Fruit fly (Drosophila melanogaster) whole organism, embryonic: ENCODE measurements around the gene CG34258.
A peak's percentile ranks its signal among the peaks of the same experiment; 100 is the strongest.

Experiments
- ATbp ChIP-seq: fragments of 200-800 bp; sonication (Bioruptor generic); optimal IDR thresholded peaks from 2 replicates; lab custom pipeline; 2017; ENCODE audit warnings: missing biosample characterization, mild to moderate bottlenecking, missing genetic modification characterization, missing genetic modification reagents
- BtbVII ChIP-seq: fragments of 200-800 bp; sonication (Bioruptor generic); optimal IDR thresholded peaks from 3 replicates; lab custom pipeline; 2017; ENCODE audit warnings: missing biosample characterization, mild to moderate bottlenecking, missing genetic modification characterization
- CG10979 ChIP-seq: fragments of 200-800 bp; sonication (Bioruptor generic); optimal IDR thresholded peaks from 2 replicates; lab custom pipeline; 2018; ENCODE audit warnings: missing biosample characterization, mild to moderate bottlenecking, missing genetic modification characterization, moderate library complexity
- CG13123 ChIP-seq: fragments of 200-800 bp; sonication (Bioruptor generic); optimal IDR thresholded peaks from 2 replicates; lab custom pipeline; 2016; ENCODE audit warnings: missing biosample characterization, missing genetic modification characterization
- CG13775 ChIP-seq: fragments of 200-800 bp; sonication (Bioruptor generic); optimal IDR thresholded peaks from 3 replicates; lab custom pipeline; 2017; ENCODE audit warnings: missing biosample characterization, mild to moderate bottlenecking, missing genetic modification characterization
- CG14667 ChIP-seq: fragments of 200-800 bp; sonication (Bioruptor generic); IDR thresholded peaks from 2 replicates; pipeline ENCODE4 v1.3.6; 2022; ENCODE audit warnings: missing biosample characterization, missing genetic modification characterization
- CG1603 ChIP-seq: fragments of 200-800 bp; sonication (Bioruptor generic); optimal IDR thresholded peaks from 2 replicates; lab custom pipeline; 2019; ENCODE audit warnings: missing biosample characterization, mild to moderate bottlenecking, missing genetic modification characterization, moderate library complexity
- CG3726 ChIP-seq: fragments of 200-800 bp; sonication (Bioruptor generic); IDR thresholded peaks from 3 replicates; pipeline ENCODE4, ENCODE4 v1.3.6; 2022; ENCODE audit warnings: missing biosample characterization, missing genetic modification characterization
- CG4282 ChIP-seq: fragments of 200-800 bp; sonication (Bioruptor generic); optimal IDR thresholded peaks from 2 replicates; lab custom pipeline; 2016; ENCODE audit warnings: missing biosample characterization, missing genetic modification characterization
- CG4854 ChIP-seq: fragments of 200-800 bp; sonication (Bioruptor generic); optimal IDR thresholded peaks from 2 replicates; lab custom pipeline; 2016; ENCODE audit warnings: missing biosample characterization, missing genetic modification characterization, inconsistent platforms
- CG6272 ChIP-seq: fragments of 200-800 bp; sonication (Bioruptor generic); IDR thresholded peaks from 2 replicates; pipeline ENCODE4 v1.3.6; 2022; ENCODE audit warnings: missing biosample characterization, missing genetic modification characterization
- CG6683 ChIP-seq: fragments of 200-800 bp; sonication (Bioruptor generic); optimal IDR thresholded peaks from 2 replicates; lab custom pipeline; 2017; ENCODE audit warnings: missing biosample characterization, mild to moderate bottlenecking, missing genetic modification characterization, missing genetic modification reagents
- CG6791 ChIP-seq: fragments of 200-800 bp; sonication (Bioruptor generic); IDR thresholded peaks from 3 replicates; pipeline ENCODE4 v1.3.6; 2022; ENCODE audit warnings: missing biosample characterization, missing genetic modification characterization; ENCODE audit not compliant: partially characterized antibody
- CG7372 ChIP-seq: fragments of 200-800 bp; sonication (Bioruptor generic); IDR thresholded peaks from 2 replicates; pipeline ENCODE4 v1.3.6; 2022; ENCODE audit warnings: missing biosample characterization, missing genetic modification characterization
- CG9609 ChIP-seq: fragments of 200-800 bp; sonication (Bioruptor generic); optimal IDR thresholded peaks from 3 replicates; lab custom pipeline; 2016; ENCODE audit warnings: missing biosample characterization, missing genetic modification characterization
- CG9797 ChIP-seq: fragments of 200-800 bp; sonication (Bioruptor generic); optimal IDR thresholded peaks from 3 replicates; lab custom pipeline; 2018; ENCODE audit warnings: missing biosample characterization, mild to moderate bottlenecking, missing genetic modification characterization
- CHES-1-like ChIP-seq: fragments of 200-800 bp; sonication (Bioruptor generic); optimal IDR thresholded peaks from 2 replicates; lab custom pipeline; 2016; ENCODE audit warnings: missing biosample characterization, missing genetic modification characterization
- CoRest ChIP-seq: fragments of 200-800 bp; sonication (Bioruptor generic); optimal IDR thresholded peaks from 3 replicates; lab custom pipeline; 2018; ENCODE audit warnings: missing biosample characterization, mild to moderate bottlenecking, missing genetic modification characterization, moderate library complexity
- Dip3 ChIP-seq: fragments of 200-800 bp; sonication (Bioruptor generic); optimal IDR thresholded peaks from 3 replicates; lab custom pipeline; 2016; ENCODE audit warnings: missing biosample characterization, missing genetic modification characterization
- Dp ChIP-seq: fragments of 200-800 bp; sonication (Bioruptor generic); optimal IDR thresholded peaks from 2 replicates; lab custom pipeline; 2018; ENCODE audit warnings: missing biosample characterization, mild to moderate bottlenecking, missing genetic modification characterization, moderate library complexity
- E2f1 ChIP-seq: fragments of 200-800 bp; sonication (Bioruptor generic); IDR thresholded peaks from 2 replicates; pipeline ENCODE4 v1.3.6; 2022; ENCODE audit warnings: missing biosample characterization, missing genetic modification characterization
- HLH3B ChIP-seq: fragments of 200-800 bp; sonication (Bioruptor generic); IDR thresholded peaks from 2 replicates; pipeline ENCODE4 v1.3.6; 2022; ENCODE audit warnings: missing biosample characterization, missing genetic modification characterization
- Hey ChIP-seq: fragments of 200-800 bp; sonication (Bioruptor generic); optimal IDR thresholded peaks from 3 replicates; lab custom pipeline; 2018; ENCODE audit warnings: missing biosample characterization, mild to moderate bottlenecking, missing genetic modification characterization
- HmgZ ChIP-seq: fragments of 200-800 bp; sonication (Bioruptor generic); optimal IDR thresholded peaks from 2 replicates; lab custom pipeline; 2018; ENCODE audit warnings: missing biosample characterization, mild to moderate bottlenecking, missing genetic modification characterization
- Hmx ChIP-seq: fragments of 200-800 bp; sonication (Bioruptor generic); optimal IDR thresholded peaks from 2 replicates; lab custom pipeline; 2016; ENCODE audit warnings: missing biosample characterization, missing genetic modification characterization
- Hr39 ChIP-seq: fragments of >200 bp; optimal IDR thresholded peaks from 2 replicates; lab custom pipeline; 2017
- Kr ChIP-seq: fragments of 200-800 bp; sonication (Bioruptor generic); optimal IDR thresholded peaks from 2 replicates; lab custom pipeline; 2017; ENCODE audit warnings: missing biosample characterization, mild to moderate bottlenecking, missing genetic modification characterization
- NFAT ChIP-seq: fragments of 200-800 bp; sonication (Bioruptor generic); IDR thresholded peaks from 2 replicates; pipeline ENCODE4 v1.3.6; 2022; ENCODE audit warnings: missing biosample characterization, missing genetic modification characterization
- Ptx1 ChIP-seq: fragments of 200-800 bp; sonication (Bioruptor generic); IDR thresholded peaks from 2 replicates; pipeline ENCODE4 v1.3.6; 2022; ENCODE audit warnings: missing biosample characterization, missing genetic modification characterization
- Sox102F ChIP-seq: fragments of 200-800 bp; sonication (Bioruptor generic); optimal IDR thresholded peaks from 2 replicates; lab custom pipeline; 2018; ENCODE audit warnings: missing biosample characterization, mild to moderate bottlenecking, missing genetic modification characterization, moderate library complexity
- Sry-β ChIP-seq: fragments of 200-800 bp; sonication (Bioruptor generic); optimal IDR thresholded peaks from 2 replicates; lab custom pipeline; 2018; ENCODE audit warnings: missing biosample characterization, mild to moderate bottlenecking, missing genetic modification characterization, moderate library complexity
- Stat92E ChIP-seq, 3 experiments: fragments of >200 bp in 2 of 3; fragments of 200-800 bp in 1 of 3; sonication (Bioruptor generic) in 1 of 3; optimal IDR thresholded peaks; 2 replicates each; lab custom pipeline; 2017 to 2019; ENCODE audit warnings: missing biosample characterization in 3 of 3, missing genetic modification characterization in 3 of 3, mild to moderate bottlenecking in 1 of 3, moderate library complexity in 1 of 3
- TFAM ChIP-seq: fragments of 200-800 bp; sonication (Bioruptor generic); optimal IDR thresholded peaks from 2 replicates; lab custom pipeline; 2017; ENCODE audit warnings: missing biosample characterization, missing genetic modification characterization, inconsistent platforms
- YL-1 ChIP-seq: fragments of 200-800 bp; sonication (Bioruptor generic); optimal IDR thresholded peaks from 3 replicates; lab custom pipeline; 2017; ENCODE audit warnings: missing biosample characterization, mild to moderate bottlenecking, missing genetic modification characterization
- bowl ChIP-seq: fragments of 200-800 bp; sonication (Bioruptor generic); IDR thresholded peaks from 2 replicates; pipeline ENCODE4 v1.3.6; 2022; ENCODE audit warnings: missing biosample characterization, missing genetic modification characterization
- chinmo ChIP-seq: fragments of 200-800 bp; sonication (Bioruptor generic); IDR thresholded peaks from 4 replicates; pipeline ENCODE4 v1.3.6; 2022; ENCODE audit warnings: missing biosample characterization, missing genetic modification characterization; ENCODE audit not compliant: partially characterized antibody
- cwo ChIP-seq: fragments of 200-800 bp; sonication (Bioruptor generic); optimal IDR thresholded peaks from 3 replicates; lab custom pipeline; 2017; ENCODE audit warnings: missing biosample characterization, missing genetic modification characterization, mild to moderate bottlenecking, moderate library complexity, missing genetic modification reagents
- emc ChIP-seq: fragments of 200-800 bp; sonication (Bioruptor generic); optimal IDR thresholded peaks from 2 replicates; lab custom pipeline; 2016; ENCODE audit warnings: missing biosample characterization, missing genetic modification characterization
- eve ChIP-seq, 2 experiments: fragments of >200 bp; optimal IDR thresholded peaks; 2 replicates each; lab custom pipeline; 2017; ENCODE audit warnings: missing biosample characterization in 2 of 2, missing genetic modification characterization in 2 of 2
- fd102C ChIP-seq: fragments of 200-800 bp; sonication (Bioruptor generic); optimal IDR thresholded peaks from 2 replicates; lab custom pipeline; 2018; ENCODE audit warnings: missing biosample characterization, mild to moderate bottlenecking, missing genetic modification characterization, moderate library complexity
- fd64A ChIP-seq: fragments of 200-800 bp; sonication (Bioruptor generic); optimal IDR thresholded peaks from 3 replicates; lab custom pipeline; 2018; ENCODE audit warnings: missing biosample characterization, mild to moderate bottlenecking, missing genetic modification characterization
- insv ChIP-seq, 2 experiments: fragments of 200-800 bp; sonication (Bioruptor generic); optimal IDR thresholded peaks; 3 replicates each; lab custom pipeline; 2016 to 2018; ENCODE audit warnings: missing biosample characterization in 2 of 2, missing genetic modification characterization in 2 of 2
- jing ChIP-seq: fragments of 200-800 bp; sonication (Bioruptor generic); optimal IDR thresholded peaks from 2 replicates; lab custom pipeline; 2018; ENCODE audit warnings: missing biosample characterization, mild to moderate bottlenecking, missing genetic modification characterization
- nau ChIP-seq: fragments of 200-800 bp; sonication (Bioruptor generic); optimal IDR thresholded peaks from 3 replicates; lab custom pipeline; 2017; ENCODE audit warnings: missing biosample characterization, mild to moderate bottlenecking, missing genetic modification characterization, missing genetic modification reagents
- oc ChIP-seq: fragments of 200-800 bp; sonication (Bioruptor generic); optimal IDR thresholded peaks from 2 replicates; lab custom pipeline; 2018; ENCODE audit warnings: missing biosample characterization, mild to moderate bottlenecking, missing genetic modification characterization, moderate library complexity
- ro ChIP-seq: fragments of 200-800 bp; sonication (Bioruptor generic); IDR thresholded peaks from 2 replicates; pipeline ENCODE4 v1.3.6; 2022; ENCODE audit warnings: missing biosample characterization, missing genetic modification characterization
- slp2 ChIP-seq: fragments of 200-800 bp; sonication (Bioruptor generic); optimal IDR thresholded peaks from 2 replicates; lab custom pipeline; 2016; ENCODE audit warnings: missing biosample characterization, missing genetic modification characterization
- stwl ChIP-seq: fragments of 200-800 bp; sonication (Bioruptor generic); optimal IDR thresholded peaks from 3 replicates; lab custom pipeline; 2018; ENCODE audit warnings: missing biosample characterization, mild to moderate bottlenecking, missing genetic modification characterization, moderate library complexity
- tgo ChIP-seq: fragments of 200-800 bp; sonication (Bioruptor generic); IDR thresholded peaks from 3 replicates; pipeline ENCODE4 v1.3.6; 2022; ENCODE audit warnings: missing biosample characterization, missing genetic modification characterization
- unc-4 ChIP-seq: fragments of 200-800 bp; sonication (Bioruptor generic); IDR thresholded peaks from 2 replicates; pipeline ENCODE4 v1.3.6; 2022; ENCODE audit warnings: missing biosample characterization, missing genetic modification characterization; ENCODE audit not compliant: partially characterized antibody
- usp ChIP-seq: fragments of >200 bp; optimal IDR thresholded peaks from 2 replicates; lab custom pipeline; 2017; ENCODE audit warnings: missing biosample characterization, missing genetic modification characterization

Gene CG34258

dm6 chr3L:19991714-19992231 lies 40.0 kb upstream of the CG34258 start, which contains the start of the genes CG7646 and Nca (continued):
- TF ChIP-seq CG4854 (GFP tag; lab: Kevin White, UChicago) (no peak), NFAT (GFP tag; lab: Robert Waterston, UW) (no peak), unc-4 (GFP tag; lab: Robert Waterston, UW) (peak; percentile 85), Sox102F (GFP tag; lab: Kevin White, UChicago) (no peak), CG14667 (GFP tag; lab: Robert Waterston, UW) (no peak), bowl (GFP tag; lab: Robert Waterston, UW) (no peak), CG6791 (GFP tag; lab: Robert Waterston, UW) (peak; percentile 95), TFAM (no peak), Hmx (GFP tag; lab: Kevin White, UChicago) (no peak), cwo (GFP tag; lab: Kevin White, UChicago) (no peak), Ptx1 (GFP tag; lab: Robert Waterston, UW) (no peak), YL-1 (GFP tag; lab: Kevin White, UChicago) (peak; percentile 65), CHES-1-like (GFP tag; lab: Kevin White, UChicago) (peak; percentile 39), E2f1 (GFP tag; lab: Robert Waterston, UW) (no peak), CG6683 (GFP tag; lab: Kevin White, UChicago) (no peak), HLH3B (GFP tag; lab: Robert Waterston, UW) (no peak), fd64A (GFP tag; lab: Kevin White, UChicago) (no peak), Sry-β (GFP tag; lab: Kevin White, UChicago) (no peak), tgo (GFP tag; lab: Robert Waterston, UW) (no peak), jing (GFP tag; lab: Kevin White, UChicago) (no peak), Hr39 (no peak), ro (no peak), insv (GFP tag; optimal IDR thresholded peaks at IDR 0.05; lab: Kevin White, UChicago) (peak in 1 of 2 experiments; percentile 91), CG1603 (peak; percentile 74), slp2 (GFP tag; lab: Kevin White, UChicago) (no peak), fd102C (GFP tag; lab: Kevin White, UChicago) (no peak), BtbVII (GFP tag; lab: Kevin White, UChicago) (no peak), oc (tag; lab: Kevin White, UChicago) (no peak), CG9609 (GFP tag; lab: Kevin White, UChicago) (no peak), CG10979 (tag; lab: Kevin White, UChicago) (no peak), Dp (GFP tag; lab: Kevin White, UChicago) (peak; percentile 60), Dip3 (GFP tag; lab: Kevin White, UChicago) (no peak), usp (GFP tag; lab: Kevin White, UChicago) (no peak), Kr (GFP tag; lab: Kevin White, UChicago) (no peak), eve (GFP tag; optimal IDR thresholded peaks at IDR 0.05; lab: Kevin White, UChicago) (peak in 1 of 2 experiments; percentile 17), CoRest (tag; lab: Kevin White, UChicago) (no peak), stwl (peak; percentile 76), HmgZ (tag; lab: Kevin White, UChicago) (peak; percentile 52), CG9797 (peak; percentile 6), Stat92E (GFP tag; optimal IDR thresholded peaks at IDR 0.05; lab: Kevin White, UChicago) (no peak), chinmo (GFP tag; lab: Robert Waterston, UW) (no peak; the same call in 3 of the 4 replicates), CG3726 (GFP tag; lab: Robert Waterston, UW) (no peak), CG6272 (GFP tag; lab: Robert Waterston, UW) (no peak), ATbp (GFP tag; lab: Kevin White, UChicago) (peak; percentile 27), Hey (tag; lab: Kevin White, UChicago) (no peak), CG13123 (no peak), CG4282 (GFP tag; lab: Kevin White, UChicago) (no peak), CG13775 (GFP tag; lab: Kevin White, UChicago) (no peak), nau (GFP tag; lab: Kevin White, UChicago) (no peak), emc (no peak), CG7372 (GFP tag; lab: Robert Waterston, UW) (no peak)
